Worm (Caenorhabditis elegans): ENCODE results near the gene K08D9.9.

- TF ChIP-seq ceh-82 (tag; optimal IDR thresholded peaks at IDR 0.05) (no peak), ztf-11 (tag; optimal IDR thresholded peaks at IDR 0.05) (no peak)
Measured at ce11 chrV:3284629-3285028, 48.1 kb upstream of the K08D9.9 start, which contains the start of gene F35F10.5.
